Fruit fly (Drosophila melanogaster): ENCODE measurements around the gene tow.
A peak's percentile ranks its signal among the peaks of the same experiment; 100 is the strongest.

Gene tow

dm6 chr3L:6971298-6971697 is 28.6 kb downstream of the tow start (continued):
- TF ChIP-seq BEAF-32 (GFP tag; optimal IDR thresholded peaks at IDR 0.05) (no peak), Atf-2 (GFP tag; optimal IDR thresholded peaks at IDR 0.05) (no peak)

- TF ChIP-seq caup (GFP tag; optimal IDR thresholded peaks at IDR 0.05; ENCODE audit: severe bottlenecking) (no peak), jigr1 (GFP tag; IDR thresholded peaks at IDR 0.05) (no peak), CG7271 (tag; optimal IDR thresholded peaks at IDR 0.05) (no peak), CG31388 (GFP tag; optimal IDR thresholded peaks at IDR 0.05) (no peak), cwo (GFP tag; optimal IDR thresholded peaks at IDR 0.05) (no peak), B-H1 (GFP tag; IDR thresholded peaks at IDR 0.05) (no peak), Sin3A (optimal IDR thresholded peaks at IDR 0.05) (no peak)
Measured at dm6 chr3L:6972367-6972766, 29.7 kb downstream of the tow start, which contains the start of gene CG10063. TSS of gene CG10063 (minus strand) at chr3L:6972467.

DNA sequence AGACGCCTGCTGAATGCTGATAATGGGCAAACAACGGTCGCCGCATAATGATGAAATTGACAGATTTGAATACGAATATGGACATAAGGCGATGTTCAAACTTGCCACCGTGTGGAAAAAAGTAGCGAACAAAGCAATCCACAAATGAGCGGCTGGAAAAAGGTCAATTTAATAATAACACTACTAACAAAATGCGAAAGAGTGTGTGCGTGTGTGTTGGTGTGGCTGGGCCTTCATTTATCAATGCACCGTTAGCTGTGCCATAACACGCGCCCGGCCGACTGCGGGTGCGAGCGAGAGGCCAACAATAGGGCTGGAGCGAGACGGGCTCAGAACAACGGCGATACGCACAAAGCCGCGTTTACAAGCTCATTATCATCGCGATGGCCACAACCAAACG is 33.2 kb downstream of the tow start:
- TF ChIP-seq CG2202 (tag; optimal IDR thresholded peaks at IDR 0.05) (no peak), Sox102F (GFP tag; optimal IDR thresholded peaks at IDR 0.05) (no peak), sna (GFP tag; IDR thresholded peaks at IDR 0.05; ENCODE audit: partially characterized antibody) (no peak), tna (GFP tag; IDR thresholded peaks at IDR 0.05; ENCODE audit: partially characterized antibody) (no peak), CG11560 (tag; IDR thresholded peaks at IDR 0.05) (no peak), eyg (GFP tag; optimal IDR thresholded peaks at IDR 0.05) (no peak), run (tag; optimal IDR thresholded peaks at IDR 0.05) (peak; percentile 21), CG5245 (GFP tag; optimal IDR thresholded peaks at IDR 0.05) (no peak), CG8359 (GFP tag; optimal IDR thresholded peaks at IDR 0.05; ENCODE audit: borderline replicate concordance) (no peak), ci (GFP tag; IDR thresholded peaks at IDR 0.05) (peak; percentile 28; the same call in 2 of the 3 replicates), Xbp1 (GFP tag; optimal IDR thresholded peaks at IDR 0.05) (no peak), Dip2 (GFP tag; IDR thresholded peaks at IDR 0.05) (no peak), CG16863 (GFP tag; optimal IDR thresholded peaks at IDR 0.05) (no peak), CG14014 (GFP tag; IDR thresholded peaks at IDR 0.05) (no peak), CG1792 (GFP tag; optimal IDR thresholded peaks at IDR 0.05) (no peak), lola (GFP tag; optimal IDR thresholded peaks at IDR 0.05) (no peak), tgo (GFP tag; IDR thresholded peaks at IDR 0.05) (no peak), dpn (GFP tag; optimal IDR thresholded peaks at IDR 0.05) (no peak), CG10267 (tag; optimal IDR thresholded peaks at IDR 0.05) (no peak), Rfx (GFP tag; IDR thresholded peaks at IDR 0.05) (peak; percentile 12; the same call in 1 of the 2 replicates), sug (tag; optimal IDR thresholded peaks at IDR 0.05) (no peak), Ssrp (tag; optimal IDR thresholded peaks at IDR 0.05) (no peak), Nf-YB (GFP tag; optimal IDR thresholded peaks at IDR 0.05) (no peak), row (GFP tag; IDR thresholded peaks at IDR 0.05) (peak; percentile 10; the same call in 1 of the 3 replicates), chn (GFP tag; optimal IDR thresholded peaks at IDR 0.05) (no peak), Six4 (GFP tag; optimal IDR thresholded peaks at IDR 0.05) (no peak), Stat92E (GFP tag; optimal IDR thresholded peaks at IDR 0.05) (no peak), CG17802 (tag; optimal IDR thresholded peaks at IDR 0.05) (peak; percentile 96), Pdp1 (GFP tag; optimal IDR thresholded peaks at IDR 0.05) (peak in 1 of 2 experiments; percentile 88), rib (GFP tag; IDR thresholded peaks at IDR 0.05) (0 out of 2 replicates have a peak, but pooled peaks have one; percentile 26), grau (tag; optimal IDR thresholded peaks at IDR 0.05) (no peak), Hr39 (optimal IDR thresholded peaks at IDR 0.05) (peak; percentile 84), Fer3 (tag; optimal IDR thresholded peaks at IDR 0.05) (no peak), CG17361 (GFP tag; IDR thresholded peaks at IDR 0.05) (no peak), CG12391 (tag; optimal IDR thresholded peaks at IDR 0.05) (no peak), CG3847 (GFP tag; IDR thresholded peaks at IDR 0.05) (no peak), CG7745 (tag; optimal IDR thresholded peaks at IDR 0.05) (no peak), CG5180 (GFP tag; optimal IDR thresholded peaks at IDR 0.05) (no peak), D19A (tag; optimal IDR thresholded peaks at IDR 0.05) (no peak)
